Worm (Caenorhabditis elegans): ENCODE results near the gene tsp-18.

tsp-18 gene

ce11 chrII:5936009-5936408, 31.7 kb downstream of the tsp-18 start (continued):
- TF ChIP-seq hmg-1.2 (GFP tag; IDR thresholded peaks at IDR 0.05) (no peak; the same call in 1 of the 2 replicates), tlf-1 (GFP tag; optimal IDR thresholded peaks at IDR 0.05) (peak; percentile 0), sea-2 (GFP tag; IDR thresholded peaks at IDR 0.05) (no peak), egl-44 (GFP tag; IDR thresholded peaks at IDR 0.05) (peak; percentile 70; the same call in 1 of the 2 replicates), Y56A3A.18 (GFP tag; IDR thresholded peaks at IDR 0.05) (no peak), D2030.7 (GFP tag; IDR thresholded peaks at IDR 0.05) (no peak), sptf-2 (GFP tag; optimal IDR thresholded peaks at IDR 0.05) (no peak), tbx-9 (tag; optimal IDR thresholded peaks at IDR 0.05; ENCODE audit: borderline replicate concordance) (no peak), ceh-100 (GFP tag; IDR thresholded peaks at IDR 0.05) (no peak), F55B11.4 (tag; optimal IDR thresholded peaks at IDR 0.05; ENCODE audit: borderline replicate concordance, insufficient read depth) (no peak), pha-4 (tag; optimal IDR thresholded peaks at IDR 0.05) (no peak), ztf-22 (GFP tag; optimal IDR thresholded peaks at IDR 0.05) (no peak), nhr-80 (tag; optimal IDR thresholded peaks at IDR 0.05) (peak; percentile 79), nfya-2 (GFP tag; IDR thresholded peaks at IDR 0.05) (no peak), lin-35 (GFP tag; optimal IDR thresholded peaks at IDR 0.05) (no peak), lin-54 (GFP tag; optimal IDR thresholded peaks at IDR 0.05) (no peak), ztf-26 (tag; optimal IDR thresholded peaks at IDR 0.05) (no peak), chd-7 (tag; optimal IDR thresholded peaks at IDR 0.05) (peak; percentile 30), unc-62 (GFP tag; optimal IDR thresholded peaks at IDR 0.05) (peak; percentile 58), F57C9.4 (tag; optimal IDR thresholded peaks at IDR 0.05) (no peak), hrde-1 (tag; optimal IDR thresholded peaks at IDR 0.05; ENCODE audit: borderline replicate concordance) (no peak), T26A5.8 (tag; optimal IDR thresholded peaks at IDR 0.05) (no peak), tbp1 (GFP tag; optimal IDR thresholded peaks at IDR 0.05) (peak; percentile 17), B0336.3 (GFP tag; IDR thresholded peaks at IDR 0.05) (no peak), nfyb-1 (GFP tag; IDR thresholded peaks at IDR 0.05) (0 out of 2 replicates have a peak, but pooled peaks have one; percentile 8), cebp-1 (GFP tag; IDR thresholded peaks at IDR 0.05) (no peak), cebp-1 (tag; optimal IDR thresholded peaks at IDR 0.05) (peak; percentile 33), pbrm-1 (GFP tag; IDR thresholded peaks at IDR 0.05) (no peak), let-607 (tag; optimal IDR thresholded peaks at IDR 0.05) (peak; percentile 58 to 88), ceh-79 (tag; optimal IDR thresholded peaks at IDR 0.05) (no peak), lag-1 (GFP tag; IDR thresholded peaks at IDR 0.05) (no peak), repo-1 (tag; optimal IDR thresholded peaks at IDR 0.05) (no peak), ets-4 (GFP tag; optimal IDR thresholded peaks at IDR 0.05) (peak; percentile 22), attf-5 (GFP tag; optimal IDR thresholded peaks at IDR 0.05) (peak; percentile 19), unc-130 (GFP tag; optimal IDR thresholded peaks at IDR 0.05) (no peak), bed-2 (GFP tag; IDR thresholded peaks at IDR 0.05) (no peak)

ce11 chrII:5940815-5941214, 36.5 kb downstream of the tsp-18 start, which contains the start of gene F28B12.6:
Gene F28B12.6, plus strand, starts transcription at chrII:5940863.
- TF ChIP-seq cebp-1 (GFP tag; IDR thresholded peaks at IDR 0.05) (no peak), cebp-1 (tag; optimal IDR thresholded peaks at IDR 0.05) (peak; percentile 24), attf-6 (GFP tag; IDR thresholded peaks at IDR 0.05) (no peak), B0336.3 (GFP tag; IDR thresholded peaks at IDR 0.05) (peak; percentile 61; the same call in 1 of the 2 replicates), dox-1 (GFP tag; IDR thresholded peaks at IDR 0.05) (no peak), lsy-27 (tag; optimal IDR thresholded peaks at IDR 0.05; ENCODE audit: borderline replicate concordance, insufficient read depth) (no peak), nfyb-1 (GFP tag; IDR thresholded peaks at IDR 0.05) (peak; percentile 52; the same call in 1 of the 2 replicates), mxl-1 (tag; optimal IDR thresholded peaks at IDR 0.05) (no peak), dpff-1 (tag; optimal IDR thresholded peaks at IDR 0.05) (no peak), sea-2 (GFP tag; IDR thresholded peaks at IDR 0.05) (no peak), ceh-91 (GFP tag; IDR thresholded peaks at IDR 0.05) (no peak), F57C9.4 (tag; optimal IDR thresholded peaks at IDR 0.05) (no peak), nfya-2 (GFP tag; IDR thresholded peaks at IDR 0.05) (no peak), hlh-26 (GFP tag; conservative IDR thresholded peaks at IDR 0.05) (no peak), nhr-179 (tag; optimal IDR thresholded peaks at IDR 0.05) (no peak), lir-1 (GFP tag; conservative IDR thresholded peaks at IDR 0.05) (no peak), attf-3 (GFP tag; conservative IDR thresholded peaks at IDR 0.05) (no peak), ztf-26 (tag; optimal IDR thresholded peaks at IDR 0.05) (no peak), B0035.1 (tag; optimal IDR thresholded peaks at IDR 0.05) (no peak), B0019.2 (GFP tag; conservative IDR thresholded peaks at IDR 0.05) (no peak)

All from whole organism, young adult.